Fruit fly (Drosophila melanogaster) whole organism, embryonic: ENCODE data around the gene CG16903.

Source experiments
- Atf-2 ChIP-seq: fragments of 200-800 bp; sonication (Bioruptor generic); optimal IDR thresholded peaks from 2 replicates; lab custom pipeline; 2016; ENCODE audit warnings: missing biosample characterization, missing genetic modification characterization
- CG10267 ChIP-seq: fragments of 200-800 bp; sonication (Bioruptor generic); optimal IDR thresholded peaks from 2 replicates; lab custom pipeline; 2018; ENCODE audit warnings: missing biosample characterization, mild to moderate bottlenecking, missing genetic modification characterization, moderate library complexity
- CG10431 ChIP-seq: fragments of 200-800 bp; sonication (Bioruptor generic); optimal IDR thresholded peaks from 3 replicates; lab custom pipeline; 2018; ENCODE audit warnings: missing biosample characterization, mild to moderate bottlenecking, missing genetic modification characterization
- CG12155 ChIP-seq: fragments of 200-800 bp; sonication (Bioruptor generic); optimal IDR thresholded peaks from 3 replicates; lab custom pipeline; 2016; ENCODE audit warnings: missing biosample characterization, missing genetic modification characterization
- CG12236 ChIP-seq: fragments of 200-800 bp; sonication (Bioruptor generic); optimal IDR thresholded peaks from 2 replicates; lab custom pipeline; 2016; ENCODE audit warnings: missing biosample characterization, missing genetic modification characterization
- CG12942 ChIP-seq: fragments of 200-800 bp; sonication (Bioruptor generic); optimal IDR thresholded peaks from 3 replicates; lab custom pipeline; 2016; ENCODE audit warnings: missing biosample characterization, missing genetic modification characterization
- CG17359 ChIP-seq: fragments of 200-800 bp; sonication (Bioruptor generic); optimal IDR thresholded peaks from 3 replicates; lab custom pipeline; 2018; ENCODE audit warnings: missing biosample characterization, mild to moderate bottlenecking, missing genetic modification characterization, moderate library complexity
- CG17612 ChIP-seq: fragments of 200-800 bp; sonication (Bioruptor generic); IDR thresholded peaks from 2 replicates; pipeline ENCODE4 v1.3.6; 2022; ENCODE audit warnings: missing biosample characterization, missing genetic modification characterization
- CG1792 ChIP-seq: fragments of 200-800 bp; sonication (Bioruptor generic); optimal IDR thresholded peaks from 2 replicates; lab custom pipeline; 2016; ENCODE audit warnings: missing biosample characterization, missing genetic modification characterization
- CG18599 ChIP-seq: fragments of 200-800 bp; sonication (Bioruptor generic); optimal IDR thresholded peaks from 3 replicates; lab custom pipeline; 2017; ENCODE audit warnings: missing biosample characterization, missing genetic modification characterization, mild to moderate bottlenecking, moderate library complexity, missing genetic modification reagents
- CG2712 ChIP-seq: fragments of 200-800 bp; optimal IDR thresholded peaks from 3 replicates; lab custom pipeline; 2019; ENCODE audit warnings: missing biosample characterization, mild to moderate bottlenecking, missing genetic modification characterization, moderate library complexity
- CG2889 ChIP-seq: fragments of 200-800 bp; sonication (Bioruptor generic); IDR thresholded peaks from 3 replicates; pipeline ENCODE4 v1.3.6; 2022; ENCODE audit warnings: missing biosample characterization, missing genetic modification characterization
- CG31365 ChIP-seq: fragments of 200-800 bp; sonication (Bioruptor generic); optimal IDR thresholded peaks from 2 replicates; lab custom pipeline; 2018; ENCODE audit warnings: missing biosample characterization, mild to moderate bottlenecking, missing genetic modification characterization
- CG42726 ChIP-seq: fragments of 200-800 bp; sonication (Bioruptor generic); IDR thresholded peaks from 2 replicates; pipeline ENCODE4 v1.3.6; 2022; ENCODE audit warnings: missing biosample characterization, missing genetic modification characterization; ENCODE audit not compliant: partially characterized antibody
- CG4854 ChIP-seq: fragments of 200-800 bp; sonication (Bioruptor generic); optimal IDR thresholded peaks from 2 replicates; lab custom pipeline; 2016; ENCODE audit warnings: missing biosample characterization, missing genetic modification characterization, inconsistent platforms
- CG6272 ChIP-seq: fragments of 200-800 bp; sonication (Bioruptor generic); IDR thresholded peaks from 2 replicates; pipeline ENCODE4 v1.3.6; 2022; ENCODE audit warnings: missing biosample characterization, missing genetic modification characterization
- CG6689 ChIP-seq: fragments of 200-800 bp; sonication (Bioruptor generic); IDR thresholded peaks from 2 replicates; pipeline ENCODE4 v1.3.6; 2022; ENCODE audit warnings: missing biosample characterization, missing genetic modification characterization
- CG8089 ChIP-seq: fragments of 200-800 bp; sonication (Bioruptor generic); optimal IDR thresholded peaks from 3 replicates; lab custom pipeline; 2016; ENCODE audit warnings: missing biosample characterization, missing genetic modification characterization
- CG8478 ChIP-seq: fragments of >200 bp; optimal IDR thresholded peaks from 2 replicates; lab custom pipeline; 2018
- CHES-1-like ChIP-seq: fragments of 200-800 bp; sonication (Bioruptor generic); optimal IDR thresholded peaks from 2 replicates; lab custom pipeline; 2016; ENCODE audit warnings: missing biosample characterization, missing genetic modification characterization
- CoRest ChIP-seq: fragments of 200-800 bp; sonication (Bioruptor generic); optimal IDR thresholded peaks from 3 replicates; lab custom pipeline; 2018; ENCODE audit warnings: missing biosample characterization, mild to moderate bottlenecking, missing genetic modification characterization, moderate library complexity
- D19A ChIP-seq: fragments of 200-800 bp; optimal IDR thresholded peaks from 3 replicates; lab custom pipeline; 2019; ENCODE audit warnings: missing biosample characterization, mild to moderate bottlenecking, missing genetic modification characterization, moderate library complexity
- Doc3 ChIP-seq: fragments of 200-800 bp; sonication (Bioruptor generic); IDR thresholded peaks from 3 replicates; pipeline ENCODE4 v1.3.6; 2022; ENCODE audit warnings: missing biosample characterization, missing genetic modification characterization; ENCODE audit not compliant: partially characterized antibody
- Lpt ChIP-seq: fragments of >200 bp; optimal IDR thresholded peaks from 2 replicates; lab custom pipeline; 2018; ENCODE audit warnings: missing biosample characterization, missing genetic modification characterization
- Med ChIP-seq: fragments of 200-800 bp; sonication (Bioruptor generic); peaks from one replicate; lab custom pipeline; 2016; ENCODE audit warnings: missing biosample characterization, missing genetic modification characterization, mild to moderate bottlenecking, inconsistent platforms, moderate library complexity
- Myb ChIP-seq: fragments of 200-800 bp; sonication (Bioruptor generic); optimal IDR thresholded peaks from 2 replicates; lab custom pipeline; 2016; ENCODE audit warnings: missing biosample characterization, missing genetic modification characterization
- NC2α ChIP-seq: fragments of 200-800 bp; sonication (Bioruptor generic); optimal IDR thresholded peaks from 2 replicates; lab custom pipeline; 2016; ENCODE audit warnings: missing biosample characterization, missing genetic modification characterization
- NC2β ChIP-seq: fragments of 200-800 bp; sonication (Bioruptor generic); optimal IDR thresholded peaks from 2 replicates; lab custom pipeline; 2016; ENCODE audit warnings: missing biosample characterization, missing genetic modification characterization
- Stat92E ChIP-seq, 3 experiments: fragments of >200 bp in 2 of 3; fragments of 200-800 bp in 1 of 3; sonication (Bioruptor generic) in 1 of 3; optimal IDR thresholded peaks; 2 replicates each; lab custom pipeline; 2017 to 2019; ENCODE audit warnings: missing biosample characterization in 3 of 3, missing genetic modification characterization in 3 of 3, mild to moderate bottlenecking in 1 of 3, moderate library complexity in 1 of 3
- ase ChIP-seq: fragments of 200-800 bp; sonication (Bioruptor generic); IDR thresholded peaks from 3 replicates; pipeline ENCODE4 v1.3.6; 2022; ENCODE audit warnings: missing biosample characterization, missing genetic modification characterization
- bab2 ChIP-seq: fragments of 200-800 bp; sonication (Bioruptor generic); optimal IDR thresholded peaks from 2 replicates; lab custom pipeline; 2016; ENCODE audit warnings: missing biosample characterization, missing genetic modification characterization
- bsh ChIP-seq, 2 experiments: fragments of 200-800 bp; sonication (Bioruptor generic); optimal IDR thresholded peaks; 2 replicates each; lab custom pipeline; 2017 to 2018; ENCODE audit warnings: mild to moderate bottlenecking in 2 of 2, missing biosample characterization in 2 of 2, missing genetic modification characterization in 2 of 2, moderate library complexity in 1 of 2
- da ChIP-seq: fragments of 200-800 bp; sonication (Bioruptor generic); optimal IDR thresholded peaks from 2 replicates; lab custom pipeline; 2016; ENCODE audit warnings: missing biosample characterization, missing genetic modification characterization
- emc ChIP-seq: fragments of 200-800 bp; sonication (Bioruptor generic); optimal IDR thresholded peaks from 2 replicates; lab custom pipeline; 2016; ENCODE audit warnings: missing biosample characterization, missing genetic modification characterization
- eve ChIP-seq, 2 experiments: fragments of >200 bp; optimal IDR thresholded peaks; 2 replicates each; lab custom pipeline; 2017; ENCODE audit warnings: missing biosample characterization in 2 of 2, missing genetic modification characterization in 2 of 2
- eyg ChIP-seq: fragments of 200-800 bp; sonication (Bioruptor generic); optimal IDR thresholded peaks from 3 replicates; lab custom pipeline; 2016; ENCODE audit warnings: missing biosample characterization, missing genetic modification characterization
- ftz-f1 ChIP-seq: fragments of 200-800 bp; sonication (Bioruptor generic); optimal IDR thresholded peaks from 2 replicates; lab custom pipeline; 2016; ENCODE audit warnings: missing biosample characterization, missing genetic modification characterization
- gfzf ChIP-seq: fragments of 200-800 bp; sonication (Bioruptor generic); optimal IDR thresholded peaks from 2 replicates; lab custom pipeline; 2016; ENCODE audit warnings: missing biosample characterization, mild to moderate bottlenecking, missing genetic modification characterization, moderate library complexity
- gsb-n ChIP-seq: fragments of 200-800 bp; sonication (Bioruptor generic); optimal IDR thresholded peaks from 3 replicates; lab custom pipeline; 2018; ENCODE audit warnings: missing biosample characterization, mild to moderate bottlenecking, missing genetic modification characterization
- ken ChIP-seq: fragments of 200-800 bp; sonication (Bioruptor generic); IDR thresholded peaks from 3 replicates; pipeline ENCODE4 v1.3.6; 2022; ENCODE audit warnings: missing biosample characterization, missing genetic modification characterization
- klu ChIP-seq: fragments of 200-800 bp; sonication (Bioruptor generic); IDR thresholded peaks from 2 replicates; pipeline ENCODE4 v1.3.6; 2022; ENCODE audit warnings: missing biosample characterization, missing genetic modification characterization
- mam ChIP-seq: fragments of 200-800 bp; sonication (Bioruptor generic); optimal IDR thresholded peaks from 3 replicates; lab custom pipeline; 2016; ENCODE audit warnings: missing biosample characterization, missing genetic modification characterization
- nau ChIP-seq: fragments of 200-800 bp; sonication (Bioruptor generic); optimal IDR thresholded peaks from 3 replicates; lab custom pipeline; 2017; ENCODE audit warnings: missing biosample characterization, mild to moderate bottlenecking, missing genetic modification characterization, missing genetic modification reagents
- nom ChIP-seq: fragments of 200-800 bp; sonication (Bioruptor generic); optimal IDR thresholded peaks from 2 replicates; lab custom pipeline; 2017; ENCODE audit warnings: missing biosample characterization, missing genetic modification characterization, mild to moderate bottlenecking, moderate library complexity, missing genetic modification reagents
- odd ChIP-seq: fragments of 200-800 bp; sonication (Bioruptor generic); optimal IDR thresholded peaks from 2 replicates; lab custom pipeline; 2017; ENCODE audit warnings: missing biosample characterization, mild to moderate bottlenecking, missing genetic modification characterization
- pnt ChIP-seq: fragments of 200-800 bp; sonication (Bioruptor generic); optimal IDR thresholded peaks from 3 replicates; lab custom pipeline; 2016; ENCODE audit warnings: missing biosample characterization, missing genetic modification characterization
- prd ChIP-seq, 3 experiments: fragments of >200 bp in 2 of 3; fragments of 200-800 bp in 1 of 3; sonication (Bioruptor generic) in 1 of 3; optimal IDR thresholded peaks in 2 of 3; IDR thresholded peaks in 1 of 3; 2 replicates in 2 of 3; 3 replicates in 1 of 3; pipeline versions ENCODE4 v1.3.6 to Lab custom; 2017 to 2022; ENCODE audit warnings: missing biosample characterization in 1 of 3, missing genetic modification characterization in 1 of 3
- run ChIP-seq: fragments of 200-800 bp; sonication (Bioruptor generic); optimal IDR thresholded peaks from 3 replicates; lab custom pipeline; 2018; ENCODE audit warnings: missing biosample characterization, mild to moderate bottlenecking, missing genetic modification characterization
- sd ChIP-seq: fragments of 200-800 bp; sonication (Bioruptor generic); optimal IDR thresholded peaks from 3 replicates; lab custom pipeline; 2018; ENCODE audit warnings: missing biosample characterization, mild to moderate bottlenecking, missing genetic modification characterization, moderate library complexity
- sens-2 ChIP-seq: fragments of 200-800 bp; sonication (Bioruptor generic); IDR thresholded peaks from 2 replicates; pipeline ENCODE4 v1.3.6; 2022; ENCODE audit warnings: missing biosample characterization, missing genetic modification characterization
- sim ChIP-seq: fragments of 200-800 bp; sonication (Bioruptor generic); IDR thresholded peaks from 2 replicates; pipeline ENCODE4 v1.3.6; 2022; ENCODE audit warnings: missing biosample characterization, missing genetic modification characterization
- trh ChIP-seq: fragments of 200-800 bp; sonication (Bioruptor generic); optimal IDR thresholded peaks from 2 replicates; lab custom pipeline; 2016; ENCODE audit warnings: missing biosample characterization, missing genetic modification characterization

The CG16903 gene

dm6 chrX:2061119-2061518 is 19.1 kb downstream of the CG16903 start (continued):
- TF ChIP-seq trh (GFP tag; lab: Kevin White, UChicago) (no peak), mam (no peak), CG12942 (GFP tag; lab: Kevin White, UChicago) (no peak), Atf-2 (GFP tag; lab: Kevin White, UChicago) (no peak), CG4854 (GFP tag; lab: Kevin White, UChicago) (no peak), NC2β (no peak), CG2712 (tag; lab: Kevin White, UChicago) (peak; percentile 60), CG18599 (GFP tag; lab: Kevin White, UChicago) (no peak), emc (GFP tag; lab: Kevin White, UChicago) (no peak), CG8478 (no peak), CG6689 (no peak), CG42726 (GFP tag; lab: Robert Waterston, UW) (no peak), CoRest (tag; lab: Kevin White, UChicago) (peak; percentile 65), sim (no peak), ken (GFP tag; lab: Robert Waterston, UW) (no peak), CG1792 (GFP tag; lab: Kevin White, UChicago) (no peak), Med (GFP tag; lab: Kevin White, UChicago) (peak; percentile 78), bsh (GFP tag; optimal IDR thresholded peaks at IDR 0.05; lab: Kevin White, UChicago) (peak in 1 of 2 experiments; percentile 37), bab2 (no peak), run (no peak), D19A (tag; lab: Kevin White, UChicago) (peak; percentile 17), nom (GFP tag; lab: Kevin White, UChicago) (peak; percentile 27), Doc3 (GFP tag; lab: Robert Waterston, UW) (no peak), CG8089 (GFP tag; lab: Kevin White, UChicago) (no peak), NC2α (no peak), CG12155 (GFP tag; lab: Kevin White, UChicago) (no peak), eyg (GFP tag; lab: Kevin White, UChicago) (peak; percentile 30), gfzf (GFP tag; lab: Kevin White, UChicago) (no peak), gsb-n (peak; percentile 1), da (GFP tag; lab: Kevin White, UChicago) (no peak), ase (GFP tag; lab: Robert Waterston, UW) (no peak), CG31365 (no peak), CG10267 (tag; lab: Kevin White, UChicago) (peak; percentile 40), nau (no peak), CG10431 (peak; percentile 47), Stat92E (GFP tag; optimal IDR thresholded peaks at IDR 0.05; lab: Kevin White, UChicago) (no peak), sd (tag; lab: Kevin White, UChicago) (no peak), ftz-f1 (GFP tag; lab: Kevin White, UChicago) (no peak), prd (optimal IDR thresholded peaks at IDR 0.05; lab: Kevin White, UChicago) (no peak), prd (GFP tag; IDR thresholded peaks at IDR 0.05; lab: Robert Waterston, UW) (no peak), Myb (no peak), CG17612 (no peak), CG17359 (tag; lab: Kevin White, UChicago) (peak; percentile 49), odd (GFP tag; lab: Kevin White, UChicago) (peak; percentile 57), eve (GFP tag; optimal IDR thresholded peaks at IDR 0.05; lab: Kevin White, UChicago) (no peak), CHES-1-like (GFP tag; lab: Kevin White, UChicago) (no peak), sens-2 (GFP tag; lab: Robert Waterston, UW) (no peak), CG12236 (GFP tag; lab: Kevin White, UChicago) (peak; percentile 20), klu (GFP tag; lab: Robert Waterston, UW) (no peak), CG6272 (GFP tag; lab: Robert Waterston, UW) (no peak), CG2889 (GFP tag; lab: Robert Waterston, UW) (no peak), Lpt (GFP tag; lab: Kevin White, UChicago) (no peak), pnt (GFP tag; lab: Kevin White, UChicago) (no peak)
